Worm (Caenorhabditis elegans) whole organism, mixed stage, embryonic: Measurements from ENCODE around the gene Y51H7C.1.

ENCODE experiments used
- ceh-39 ChIP-seq: fragments of 150-350 bp; optimal IDR thresholded peaks from 2 replicates; lab custom pipeline; 2014; ENCODE audit warnings: missing biosample characterization, missing genetic modification characterization
- nhr-76 ChIP-seq: sonication (generic microtip); optimal IDR thresholded peaks from 2 replicates; lab custom pipeline; 2017; ENCODE audit warnings: missing biosample characterization, missing genetic modification characterization
- snpc-4 ChIP-seq: fragments of 150-350 bp; optimal IDR thresholded peaks from 2 replicates; lab custom pipeline; 2014; ENCODE audit warnings: missing biosample characterization, missing genetic modification characterization

DNA sequence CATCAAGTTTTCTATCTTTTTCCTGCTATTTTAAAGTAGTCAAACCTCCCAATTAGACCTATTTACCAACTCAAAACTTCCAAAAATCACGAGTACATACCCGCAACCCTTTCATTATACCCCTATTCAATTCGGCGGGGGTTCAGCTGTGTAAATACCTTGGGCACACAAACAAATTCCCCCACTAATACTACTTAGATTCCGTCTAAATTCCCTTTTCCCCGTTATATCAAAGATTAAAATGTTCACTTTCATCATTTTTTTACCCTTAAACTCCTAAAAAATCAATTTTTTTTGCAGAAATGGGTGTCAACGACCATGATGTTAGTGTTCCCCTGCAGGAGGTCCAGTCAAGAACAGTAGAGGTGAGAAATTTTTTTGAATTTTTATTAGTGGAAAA is 36.7 kb downstream of the Y51H7C.1 start, which contains the start of gene fdgt-1:
- TF ChIP-seq ceh-39 (tag; lab: Kevin White, UChicago): no peak
- TF ChIP-seq nhr-76 (tag; lab: Kevin White, UChicago): no peak
- TF ChIP-seq snpc-4: no peak
